Fruit fly (Drosophila melanogaster): Measurements from ENCODE around the gene Lsp1gamma.

Gene Lsp1gamma

dm6 chr3L:98275-98674 lies 32.0 kb downstream of the Lsp1gamma start, which contains the start of gene CG12483:
Gene CG12483, minus strand, starts transcription at chr3L:98375.
- peak; percentile 7 for TF ChIP-seq Med (GFP tag)
- no peak for TF ChIP-seq yki (optimal IDR thresholded peaks at IDR 0.05)
- no peak for TF ChIP-seq dan (GFP tag; IDR thresholded peaks at IDR 0.05)
- TF ChIP-seq Dip3 (GFP tag; optimal IDR thresholded peaks at IDR 0.05): no peak
- no peak for TF ChIP-seq CG4328 (GFP tag; optimal IDR thresholded peaks at IDR 0.05)

- TF ChIP-seq Mes4 (GFP tag; optimal IDR thresholded peaks at IDR 0.05) (no peak), Deaf1 (tag; optimal IDR thresholded peaks at IDR 0.05) (peak; percentile 28), CG2199 (GFP tag; IDR thresholded peaks at IDR 0.05) (peak; percentile 80)
Measured at dm6 chr3L:104076-104475, 37.8 kb downstream of the Lsp1gamma start.

dm6 chr3L:109058-109457 lies 42.8 kb downstream of the Lsp1gamma start:
- TF ChIP-seq ERR (GFP tag; optimal IDR thresholded peaks at IDR 0.05) (no peak), Bdp1 (GFP tag; optimal IDR thresholded peaks at IDR 0.05) (no peak), gcm (GFP tag; optimal IDR thresholded peaks at IDR 0.05) (peak; percentile 84), D19A (tag; optimal IDR thresholded peaks at IDR 0.05) (peak; percentile 27), ftz-f1 (GFP tag; optimal IDR thresholded peaks at IDR 0.05) (peak; percentile 65), ci (GFP tag; IDR thresholded peaks at IDR 0.05) (0 out of 3 replicates have a peak, but pooled peaks have one; percentile 41), ttk (GFP tag; IDR thresholded peaks at IDR 0.05) (0 out of 2 replicates have a peak, but pooled peaks have one; percentile 7), nau (GFP tag; optimal IDR thresholded peaks at IDR 0.05) (peak; percentile 66), CG10543 (GFP tag; optimal IDR thresholded peaks at IDR 0.05) (peak; percentile 28), CG7271 (tag; optimal IDR thresholded peaks at IDR 0.05) (no peak), CG12769 (tag; optimal IDR thresholded peaks at IDR 0.05) (peak; percentile 59), Med (GFP tag) (peak; percentile 6), crol (GFP tag; IDR thresholded peaks at IDR 0.05) (peak; percentile 69), ap (GFP tag; IDR thresholded peaks at IDR 0.05) (peak; percentile 4; the same call in 1 of the 2 replicates), sd (tag; optimal IDR thresholded peaks at IDR 0.05) (peak; percentile 4), chinmo (GFP tag; IDR thresholded peaks at IDR 0.05; ENCODE audit: partially characterized antibody) (peak; percentile 70; the same call in 1 of the 4 replicates), CG6791 (GFP tag; IDR thresholded peaks at IDR 0.05; ENCODE audit: partially characterized antibody) (no peak), Hr78 (GFP tag; optimal IDR thresholded peaks at IDR 0.05) (peak in 1 of 2 experiments; percentile 55)

DNA sequence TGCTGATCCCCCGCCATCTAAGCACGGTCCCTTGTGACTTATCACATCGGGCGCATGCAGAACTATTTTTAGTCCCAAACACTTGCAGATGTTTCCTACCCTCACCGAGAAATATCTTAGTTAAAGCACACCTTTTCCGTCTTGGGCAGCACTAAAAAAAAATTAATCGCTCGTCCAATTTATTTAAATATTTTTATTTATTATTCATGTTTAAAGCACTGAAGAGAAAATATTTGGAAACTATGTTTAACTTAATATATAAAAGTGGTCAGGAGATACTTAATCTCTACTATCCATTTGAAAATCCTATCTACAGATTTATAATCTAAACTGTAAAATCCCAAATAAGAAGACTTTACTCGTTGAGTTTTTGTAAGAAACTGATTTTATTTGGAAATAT lies 43.7 kb downstream of the Lsp1gamma start:
- no peak for TF ChIP-seq grn (GFP tag; optimal IDR thresholded peaks at IDR 0.05)
- no peak for TF ChIP-seq aop (GFP tag; IDR thresholded peaks at IDR 0.05)
- no peak for TF ChIP-seq Lim3 (GFP tag; IDR thresholded peaks at IDR 0.05)
- TF ChIP-seq CG8944 (GFP tag; optimal IDR thresholded peaks at IDR 0.05): no peak
- TF ChIP-seq CG2199 (GFP tag; IDR thresholded peaks at IDR 0.05): no peak
- peak; percentile 65 for TF ChIP-seq D19A (tag; optimal IDR thresholded peaks at IDR 0.05)
- no peak for TF ChIP-seq Blimp-1 (GFP tag; optimal IDR thresholded peaks at IDR 0.05)
- no peak for TF ChIP-seq sens-2 (GFP tag; IDR thresholded peaks at IDR 0.05)
- TF ChIP-seq pho (GFP tag; optimal IDR thresholded peaks at IDR 0.05): no peak
- no peak for TF ChIP-seq CG8359 (GFP tag; optimal IDR thresholded peaks at IDR 0.05; ENCODE audit: borderline replicate concordance)
- peak; percentile 47 for TF ChIP-seq CG10979 (tag; optimal IDR thresholded peaks at IDR 0.05)
- no peak for TF ChIP-seq Fer2 (tag; optimal IDR thresholded peaks at IDR 0.05)
- TF ChIP-seq danr (GFP tag; IDR thresholded peaks at IDR 0.05): peak; percentile 21; the same call in 1 of the 2 replicates
- TF ChIP-seq NK7.1 (GFP tag; optimal IDR thresholded peaks at IDR 0.05): no peak
- TF ChIP-seq CG12219 (GFP tag; optimal IDR thresholded peaks at IDR 0.05): no peak
- TF ChIP-seq Ada2b (GFP tag; IDR thresholded peaks at IDR 0.05): no peak
- no peak for TF ChIP-seq zfh2 (GFP tag; optimal IDR thresholded peaks at IDR 0.05)
- peak; percentile 62 for TF ChIP-seq Ssrp (tag; optimal IDR thresholded peaks at IDR 0.05)
- TF ChIP-seq chif (GFP tag; optimal IDR thresholded peaks at IDR 0.05): no peak
- no peak for TF ChIP-seq exex (tag; optimal IDR thresholded peaks at IDR 0.05)
- TF ChIP-seq pros (GFP tag; optimal IDR thresholded peaks at IDR 0.05): no peak
- TF ChIP-seq caup (GFP tag; optimal IDR thresholded peaks at IDR 0.05; ENCODE audit: severe bottlenecking): no peak
- TF ChIP-seq ftz-f1 (GFP tag; optimal IDR thresholded peaks at IDR 0.05): no peak
- TF ChIP-seq Rx (GFP tag; IDR thresholded peaks at IDR 0.05): no peak
- TF ChIP-seq CG3065 (GFP tag; optimal IDR thresholded peaks at IDR 0.05): no peak

All from whole organism, embryonic.